Worm (Caenorhabditis elegans): Measurements from ENCODE around the gene Y53F4B.20.

The Y53F4B.20 gene

ce11 chrII:15084170-15084569, at the start of gene Y53F4B.20:
Gene Y53F4B.20, plus strand, starts transcription at chrII:15084470.
- TF ChIP-seq nhr-28 (tag; optimal IDR thresholded peaks at IDR 0.05) (no peak), unc-120 (tag; optimal IDR thresholded peaks at IDR 0.05; ENCODE audit: poor library complexity, severe bottlenecking) (no peak), unc-62 (GFP tag; optimal IDR thresholded peaks at IDR 0.05) (no peak), zip-8 (tag; optimal IDR thresholded peaks at IDR 0.05) (no peak), flh-1 (GFP tag; optimal IDR thresholded peaks at IDR 0.05) (no peak), pha-4 (tag; optimal IDR thresholded peaks at IDR 0.05) (no peak), ceh-39 (tag; optimal IDR thresholded peaks at IDR 0.05) (no peak), snpc-4 (tag; optimal IDR thresholded peaks at IDR 0.05) (no peak), tbx-8 (GFP tag; optimal IDR thresholded peaks at IDR 0.05) (no peak), drap-1 (GFP tag; optimal IDR thresholded peaks at IDR 0.05) (no peak), elt-1 (tag; optimal IDR thresholded peaks at IDR 0.05; ENCODE audit: borderline replicate concordance, insufficient read depth) (no peak)

DNA sequence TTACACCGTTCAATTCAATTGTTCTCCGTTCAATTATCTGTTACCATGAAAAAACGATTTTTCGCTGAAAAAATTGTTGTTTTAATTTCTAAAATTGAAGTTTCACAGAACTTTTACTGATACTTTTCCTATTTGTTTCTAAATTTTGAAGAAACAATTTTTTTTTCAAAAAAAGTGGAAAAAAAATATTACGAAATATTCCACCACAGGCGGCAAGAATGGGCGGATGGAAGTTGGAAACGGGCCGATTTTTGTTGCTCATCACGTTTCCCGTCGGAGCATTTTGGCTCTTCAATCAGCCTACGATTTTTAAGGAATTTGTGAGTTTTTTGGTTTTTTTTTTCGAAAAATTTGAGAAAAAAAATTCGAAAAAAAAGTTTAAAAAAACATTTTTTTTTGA, 46.5 kb upstream of the Y53F4B.20 start, which contains the start of gene Y53F4B.14:
TSS of gene Y53F4B.14 (plus strand) at position 210 of the 400 bp plus-strand sequence.
- TF ChIP-seq M03D4.4 (tag; optimal IDR thresholded peaks at IDR 0.05) (no peak), nhr-28 (tag; optimal IDR thresholded peaks at IDR 0.05) (no peak), ces-1 (GFP tag; optimal IDR thresholded peaks at IDR 0.05) (no peak), mab-5 (tag; optimal IDR thresholded peaks at IDR 0.05) (no peak), nhr-76 (tag; optimal IDR thresholded peaks at IDR 0.05) (no peak), cnd-1 (tag; optimal IDR thresholded peaks at IDR 0.05) (no peak), nhr-2 (tag; optimal IDR thresholded peaks at IDR 0.05) (no peak), ztf-11 (tag; optimal IDR thresholded peaks at IDR 0.05) (no peak), mls-2 (tag; optimal IDR thresholded peaks at IDR 0.05) (no peak)

ce11 chrII:15039104-15039503, 45.2 kb upstream of the Y53F4B.20 start, which contains the start of gene trip-4:
Gene trip-4, plus strand, starts transcription at chrII:15039404.
- no peak for TF ChIP-seq mep-1 (tag; optimal IDR thresholded peaks at IDR 0.05)
- no peak for TF ChIP-seq unc-120 (tag; optimal IDR thresholded peaks at IDR 0.05; ENCODE audit: poor library complexity, severe bottlenecking)
- TF ChIP-seq flh-1 (GFP tag; optimal IDR thresholded peaks at IDR 0.05): no peak
- TF ChIP-seq ces-1 (GFP tag; optimal IDR thresholded peaks at IDR 0.05): no peak
- TF ChIP-seq unc-62 (GFP tag; optimal IDR thresholded peaks at IDR 0.05): no peak
- TF ChIP-seq mab-5 (tag; optimal IDR thresholded peaks at IDR 0.05): no peak
- no peak for TF ChIP-seq ham-2 (GFP tag; optimal IDR thresholded peaks at IDR 0.05)
- TF ChIP-seq unc-39 (tag; optimal IDR thresholded peaks at IDR 0.05): no peak
- no peak for TF ChIP-seq drap-1 (GFP tag; optimal IDR thresholded peaks at IDR 0.05)

DNA sequence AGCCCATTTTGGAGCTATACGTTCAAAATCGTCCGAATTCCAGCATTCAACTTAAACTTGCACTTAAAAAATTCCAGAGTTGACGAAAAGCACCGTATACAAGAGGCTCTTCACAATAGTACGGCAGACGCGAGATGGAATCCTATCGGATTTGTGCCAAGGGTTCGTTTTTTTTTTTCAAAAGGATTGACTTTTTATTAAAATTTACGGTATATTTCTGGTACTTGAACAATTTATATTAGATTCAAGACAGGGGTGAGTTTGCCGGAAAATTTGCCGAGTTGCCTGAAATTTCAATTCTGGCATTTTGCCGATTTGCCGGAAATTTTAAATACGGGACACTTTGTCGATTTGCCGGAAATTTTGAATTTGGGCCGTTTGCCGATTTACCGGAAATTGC, 42.0 kb upstream of the Y53F4B.20 start:
- TF ChIP-seq sem-2 (GFP tag; optimal IDR thresholded peaks at IDR 0.05) (no peak), sptf-1 (tag; optimal IDR thresholded peaks at IDR 0.05) (no peak), cnd-1 (tag; optimal IDR thresholded peaks at IDR 0.05) (no peak), lsy-2 (tag; optimal IDR thresholded peaks at IDR 0.05) (no peak), unc-120 (tag; optimal IDR thresholded peaks at IDR 0.05; ENCODE audit: poor library complexity, severe bottlenecking) (no peak), bed-3 (GFP tag; optimal IDR thresholded peaks at IDR 0.05) (no peak)

ce11 chrII:15058282-15058681, 26.0 kb upstream of the Y53F4B.20 start, which contains the start of gene Y53F4B.17:
Gene Y53F4B.17, plus strand, starts transcription at chrII:15058656.
- no peak for TF ChIP-seq nhr-76 (tag; optimal IDR thresholded peaks at IDR 0.05)
- TF ChIP-seq M03D4.4 (tag; optimal IDR thresholded peaks at IDR 0.05): no peak
- TF ChIP-seq snpc-4 (tag; optimal IDR thresholded peaks at IDR 0.05): no peak
- no peak for TF ChIP-seq nhr-12 (tag; optimal IDR thresholded peaks at IDR 0.05)
- TF ChIP-seq nhr-28 (tag; optimal IDR thresholded peaks at IDR 0.05): no peak
- TF ChIP-seq ceh-43 (GFP tag; optimal IDR thresholded peaks at IDR 0.05): no peak
- TF ChIP-seq lin-32 (GFP tag; optimal IDR thresholded peaks at IDR 0.05): no peak
- TF ChIP-seq flh-1 (GFP tag; optimal IDR thresholded peaks at IDR 0.05): no peak
- TF ChIP-seq unc-62 (GFP tag; optimal IDR thresholded peaks at IDR 0.05): no peak
- no peak for TF ChIP-seq lsy-2 (tag; optimal IDR thresholded peaks at IDR 0.05)
- TF ChIP-seq unc-120 (tag; optimal IDR thresholded peaks at IDR 0.05; ENCODE audit: poor library complexity, severe bottlenecking): no peak
- no peak for TF ChIP-seq elt-3 (tag; optimal IDR thresholded peaks at IDR 0.05)

DNA sequence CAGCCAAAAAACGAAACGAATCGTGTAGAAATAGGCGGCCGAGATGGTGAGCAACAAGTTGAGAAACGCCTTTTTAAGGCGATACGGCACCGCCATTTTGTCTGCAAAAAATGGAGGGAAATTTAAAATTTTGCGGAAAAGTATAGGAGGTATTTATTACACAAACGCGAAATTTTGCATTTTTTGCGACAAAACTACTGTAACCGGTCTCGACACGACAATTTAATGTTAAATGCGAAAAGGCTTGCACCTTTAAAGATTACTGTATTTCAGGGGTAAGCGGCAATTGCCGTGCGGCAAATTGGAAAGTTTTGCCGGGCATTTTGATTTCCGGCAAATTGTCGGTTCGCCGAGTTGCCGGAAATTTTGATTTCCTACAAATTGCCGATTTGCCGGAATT, 12.7 kb upstream of the Y53F4B.20 start, which contains the start of gene Y53F4B.18:
TSS of gene Y53F4B.18 (minus strand) at position 101 of the 400 bp plus-strand sequence.
- no peak for TF ChIP-seq cnd-1 (tag; optimal IDR thresholded peaks at IDR 0.05)
- no peak for TF ChIP-seq tbx-8 (GFP tag; optimal IDR thresholded peaks at IDR 0.05)
- no peak for TF ChIP-seq unc-62 (GFP tag; optimal IDR thresholded peaks at IDR 0.05)
- TF ChIP-seq snpc-4 (tag; optimal IDR thresholded peaks at IDR 0.05): no peak
- TF ChIP-seq pha-4 (tag; optimal IDR thresholded peaks at IDR 0.05): no peak
- no peak for TF ChIP-seq sptf-1 (tag; optimal IDR thresholded peaks at IDR 0.05)
- no peak for TF ChIP-seq nhr-76 (tag; optimal IDR thresholded peaks at IDR 0.05)
- no peak for TF ChIP-seq blmp-1 (tag; optimal IDR thresholded peaks at IDR 0.05)
- no peak for TF ChIP-seq lin-32 (GFP tag; optimal IDR thresholded peaks at IDR 0.05)
- no peak for TF ChIP-seq ceh-83 (GFP tag; optimal IDR thresholded peaks at IDR 0.05)
- no peak for TF ChIP-seq ces-1 (GFP tag; optimal IDR thresholded peaks at IDR 0.05)
- no peak for TF ChIP-seq unc-39 (tag; optimal IDR thresholded peaks at IDR 0.05)
- no peak for TF ChIP-seq mep-1 (tag; optimal IDR thresholded peaks at IDR 0.05)
- no peak for TF ChIP-seq sem-2 (GFP tag; optimal IDR thresholded peaks at IDR 0.05)
- TF ChIP-seq nhr-237 (tag; optimal IDR thresholded peaks at IDR 0.05): no peak
- TF ChIP-seq ztf-11 (tag; optimal IDR thresholded peaks at IDR 0.05): no peak
- TF ChIP-seq ceh-39 (tag; optimal IDR thresholded peaks at IDR 0.05): no peak
- TF ChIP-seq nhr-2 (tag; optimal IDR thresholded peaks at IDR 0.05): no peak
- TF ChIP-seq zip-8 (tag; optimal IDR thresholded peaks at IDR 0.05): no peak
- no peak for TF ChIP-seq nhr-28 (tag; optimal IDR thresholded peaks at IDR 0.05)

All from whole organism, mixed stage, embryonic.